Fruit fly (Drosophila melanogaster) ovary, adult (tissue): Measurements from ENCODE around the gene Cpr66Cb.

Experiments
- CG17801 ChIP-seq: fragments of 200-800 bp; optimal IDR thresholded peaks from 2 replicates; lab custom pipeline; 2019; ENCODE audit warnings: missing biosample characterization, mild to moderate bottlenecking, missing genetic modification characterization, moderate library complexity; ENCODE audit not compliant: partially characterized antibody

The Cpr66Cb gene

dm6 chr3L:8336372-8336771, at the start of gene Cpr66Cb:
Gene Cpr66Cb, plus strand, starts transcription at chr3L:8336672.
- no peak for TF ChIP-seq CG17801 (GFP tag; lab: Kevin White, UChicago)

dm6 chr3L:8288396-8288795, 48.1 kb upstream of the Cpr66Cb start:
- no peak for TF ChIP-seq CG17801 (GFP tag; lab: Kevin White, UChicago)

DNA sequence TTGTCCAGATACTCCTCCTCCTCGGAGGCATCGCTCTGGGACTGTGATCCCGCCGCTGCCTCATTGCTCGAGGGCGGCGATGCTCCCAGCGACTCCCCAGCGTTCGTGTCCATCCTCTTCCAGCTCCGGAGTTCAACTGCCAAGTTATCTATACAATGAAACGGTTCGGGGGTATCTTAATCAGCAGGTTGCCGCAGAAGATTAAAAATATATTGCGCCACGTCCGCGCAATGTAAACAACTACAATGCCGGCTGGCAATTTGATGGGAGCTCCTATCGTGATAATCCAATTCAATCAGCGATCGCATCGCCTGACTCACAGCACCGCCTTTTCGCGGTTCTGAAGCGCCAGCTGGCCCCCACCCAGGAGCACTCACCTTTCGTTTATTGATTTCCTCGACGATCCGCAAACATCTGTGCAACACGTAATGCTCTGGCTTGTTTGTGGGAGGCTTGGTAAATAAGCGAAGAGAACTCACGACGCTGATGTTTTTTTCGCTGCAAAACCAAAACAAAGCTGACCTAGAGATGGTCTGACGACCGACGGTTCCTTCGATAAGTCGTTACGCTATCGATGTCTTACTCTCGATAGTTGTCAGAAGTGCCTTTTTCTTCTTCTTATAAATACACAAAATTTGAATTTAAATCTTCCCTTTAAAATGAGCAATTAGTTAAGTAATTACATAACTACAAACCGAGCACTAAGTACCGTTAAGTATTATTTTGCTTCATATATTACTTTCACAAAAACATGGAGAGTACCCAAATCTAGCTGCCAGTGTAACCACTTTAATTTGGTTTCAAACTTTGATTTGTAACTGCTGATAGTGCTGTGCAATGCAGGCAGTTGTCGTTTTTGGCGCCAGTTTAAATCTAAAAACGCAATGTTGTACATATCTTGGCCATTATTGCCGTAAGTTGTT, 46.9 kb upstream of the Cpr66Cb start, which contains the start of gene cert:
cert (minus strand) TSS at position 535 of the 923 bp plus-strand sequence.
- peak; percentile 28 for TF ChIP-seq CG17801 (GFP tag; lab: Kevin White, UChicago)

- TF ChIP-seq CG17801 (GFP tag; lab: Kevin White, UChicago), result no peak
These were observed 41.2 kb upstream of the Cpr66Cb start, which contains the start of gene CG7201 for dm6 chr3L:8295227-8295626. Gene CG7201, minus strand, starts transcription at chr3L:8295327.

DNA sequence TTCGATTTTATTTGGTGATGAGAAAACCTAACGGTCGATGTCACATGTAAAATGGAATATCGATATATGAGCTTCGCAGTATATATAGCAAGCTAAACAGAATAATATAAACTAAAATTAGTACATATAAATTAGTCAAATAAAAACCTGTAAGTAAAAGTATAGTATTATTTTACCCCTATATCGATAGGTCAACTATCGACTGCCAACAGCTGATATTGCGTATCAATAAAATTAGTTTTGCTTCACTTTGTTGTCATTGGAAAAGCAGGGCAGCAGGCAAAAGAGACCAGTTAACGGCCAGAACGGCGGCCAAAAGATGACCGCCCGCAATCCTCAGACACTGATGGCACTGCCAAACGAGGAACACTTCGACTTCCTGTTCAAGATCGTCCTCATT, 39.5 kb upstream of the Cpr66Cb start, which contains the start of gene Rab19:
Rab19 (plus strand) TSS at position 78 of the 400 bp plus-strand sequence.
- TF ChIP-seq CG17801 (GFP tag; lab: Kevin White, UChicago), result peak; percentile 21

dm6 chr3L:8297488-8297887, 39.0 kb upstream of the Cpr66Cb start:
- no peak for TF ChIP-seq CG17801 (GFP tag; lab: Kevin White, UChicago)

dm6 chr3L:8299224-8300130, 37.0 kb upstream of the Cpr66Cb start, which contains the start of the genes Arl5 and CG13671:
Gene Arl5, minus strand, starts transcription at chr3L:8299839.
Gene CG13671, plus strand, starts transcription at chr3L:8300064.
- peak; percentile 72 for TF ChIP-seq CG17801 (GFP tag; lab: Kevin White, UChicago)

dm6 chr3L:8303912-8304311, 32.6 kb upstream of the Cpr66Cb start, which contains the start of the genes CG7194 and Sbp2:
Gene CG7194, minus strand, starts transcription at chr3L:8304059.
Gene Sbp2, plus strand, starts transcription at chr3L:8304157.
- no peak for TF ChIP-seq CG17801 (GFP tag; lab: Kevin White, UChicago)

DNA sequence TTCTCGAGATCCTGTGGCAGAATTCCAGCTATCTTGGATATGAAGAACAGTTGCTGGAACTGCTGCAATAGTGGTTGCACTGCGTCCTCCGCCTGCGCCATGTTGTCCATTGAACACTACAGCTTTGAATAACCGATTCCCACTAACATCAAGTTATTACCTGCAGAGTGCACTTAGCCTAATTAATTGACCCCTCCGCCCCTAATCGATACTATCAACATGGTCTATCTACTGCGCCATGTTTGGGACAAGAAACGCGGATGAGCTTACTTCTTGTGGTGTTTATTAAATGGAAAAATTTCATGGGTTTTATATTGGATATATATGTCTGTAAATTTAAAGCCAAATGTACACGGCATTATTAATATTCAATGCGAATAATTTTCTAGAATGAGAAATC, 29.6 kb upstream of the Cpr66Cb start, which contains the start of gene Gr66a:
Gr66a (minus strand) TSS at position 101 of the 400 bp plus-strand sequence.
- no peak for TF ChIP-seq CG17801 (GFP tag; lab: Kevin White, UChicago)

DNA sequence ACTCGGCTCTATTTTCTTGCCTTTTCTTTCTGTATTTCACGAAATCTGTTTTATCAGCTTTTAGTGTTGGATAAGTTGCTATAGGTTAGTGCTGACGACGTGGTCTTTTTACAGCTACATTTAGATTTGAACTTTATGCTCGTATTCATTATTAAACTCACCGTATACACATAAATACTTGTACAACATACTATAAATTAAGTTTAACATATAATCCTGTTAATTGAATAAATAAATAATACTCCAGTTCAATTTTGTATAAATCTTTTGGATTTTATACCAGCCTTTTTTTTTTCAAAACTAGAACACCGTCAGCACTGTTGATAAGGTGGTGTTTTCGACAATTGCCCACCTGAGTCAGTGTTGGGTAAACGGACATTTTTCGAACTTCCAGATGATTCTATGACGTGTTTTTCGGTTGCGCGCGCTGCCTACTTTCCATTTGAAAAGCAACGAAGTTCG, 27.6 kb upstream of the Cpr66Cb start, which contains the start of gene BI-1:
BI-1 (minus strand) TSS at position 51 of the 462 bp plus-strand sequence.
- peak; percentile 47 for TF ChIP-seq CG17801 (GFP tag; lab: Kevin White, UChicago)

dm6 chr3L:8312290-8312689, 24.2 kb upstream of the Cpr66Cb start:
- no peak for TF ChIP-seq CG17801 (GFP tag; lab: Kevin White, UChicago)

DNA sequence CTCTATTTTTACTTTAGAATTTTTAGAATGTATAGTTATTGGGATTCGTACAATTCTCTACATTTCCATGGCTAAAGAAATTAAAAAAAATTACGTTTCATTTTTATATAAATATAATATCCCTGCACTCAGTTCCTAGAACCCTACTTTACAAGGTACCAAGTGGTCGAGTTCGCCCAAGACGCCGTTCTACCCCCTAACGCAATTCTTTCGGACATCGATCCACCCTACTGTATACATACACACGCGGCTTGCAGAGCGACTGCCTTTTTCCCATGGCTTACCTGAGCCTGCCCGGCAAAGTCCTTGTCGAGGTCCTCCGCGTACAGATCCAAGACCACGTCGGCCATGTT, 21.7 kb upstream of the Cpr66Cb start:
- TF ChIP-seq CG17801 (GFP tag; lab: Kevin White, UChicago), result no peak

- TF ChIP-seq CG17801 (GFP tag; lab: Kevin White, UChicago), result peak; percentile 3
These were observed 21.2 kb upstream of the Cpr66Cb start, which contains the start of gene Cpsf6 for dm6 chr3L:8315141-8315816. Gene Cpsf6, minus strand, starts transcription at chr3L:8315502.
